Worm (Caenorhabditis elegans) whole organism, L2 larva: ENCODE data around the gene mau-8.

Source experiments
- F13H6.1 ChIP-seq: sonication (generic microtip); optimal IDR thresholded peaks from 2 replicates; lab custom pipeline; 2016; ENCODE audit warnings: missing genetic modification characterization, missing compliant biosample characterization
- Y55F3AM.14 ChIP-seq: fragments of 200-800 bp; sonication (Bioruptor generic); optimal IDR thresholded peaks from 2 replicates; lab custom pipeline; 2018; ENCODE audit warnings: mild to moderate bottlenecking, missing genetic modification characterization, missing compliant biosample characterization
- ZK546.5 ChIP-seq: sonication (generic microtip); optimal IDR thresholded peaks from 2 replicates; lab custom pipeline; 2017; ENCODE audit warnings: missing biosample characterization, missing genetic modification characterization
- alr-1 ChIP-seq: fragments of 150-350 bp; optimal IDR thresholded peaks from 2 replicates; lab custom pipeline; 2014; ENCODE audit warnings: missing biosample characterization, missing genetic modification characterization
- aly-2 ChIP-seq: fragments of 150-350 bp; optimal IDR thresholded peaks from 2 replicates; lab custom pipeline; 2014; ENCODE audit warnings: missing biosample characterization, missing genetic modification characterization
- ama-1 ChIP-seq: fragments of 150-350 bp; optimal IDR thresholded peaks from 2 replicates; lab custom pipeline; 2018; ENCODE audit warnings: inconsistent platforms
- ceh-82 ChIP-seq: fragments of 150-350 bp; optimal IDR thresholded peaks from 2 replicates; lab custom pipeline; 2014; ENCODE audit warnings: missing biosample characterization, missing genetic modification characterization
- crh-2 ChIP-seq: sonication (generic microtip); optimal IDR thresholded peaks from 2 replicates; lab custom pipeline; 2017; ENCODE audit warnings: missing biosample characterization, missing genetic modification characterization
- dmd-4 ChIP-seq: sonication (generic microtip); optimal IDR thresholded peaks from 2 replicates; lab custom pipeline; 2017; ENCODE audit warnings: missing biosample characterization, missing genetic modification characterization
- egl-27 ChIP-seq: sonication (generic microtip); optimal IDR thresholded peaks from 3 replicates; lab custom pipeline; 2017; ENCODE audit warnings: missing biosample characterization, missing genetic modification reagents, missing genetic modification characterization
- elt-3 ChIP-seq: sonication (generic microtip); optimal IDR thresholded peaks from 2 replicates; lab custom pipeline; 2017; ENCODE audit warnings: missing biosample characterization, missing genetic modification characterization
- fos-1 ChIP-seq: fragments of 150-350 bp; optimal IDR thresholded peaks from 2 replicates; lab custom pipeline; 2014; ENCODE audit warnings: missing biosample characterization, missing genetic modification characterization
- gmeb-1 ChIP-seq: fragments of 150-350 bp; optimal IDR thresholded peaks from 2 replicates; lab custom pipeline; 2014; ENCODE audit warnings: missing biosample characterization, missing genetic modification characterization
- lin-11 ChIP-seq: fragments of 150-350 bp; sonication (generic microtip); optimal IDR thresholded peaks from 2 replicates; lab custom pipeline; 2014; ENCODE audit warnings: missing biosample characterization, missing genetic modification characterization, inconsistent platforms, mixed read lengths
- lin-39 ChIP-seq: fragments of 150-350 bp; optimal IDR thresholded peaks from 2 replicates; lab custom pipeline; 2014; ENCODE audit warnings: missing biosample characterization, missing genetic modification reagents, missing genetic modification characterization
- lsy-2 ChIP-seq, 2 experiments: fragments of 150-350 bp in 1 of 2; sonication (generic microtip) in 1 of 2; optimal IDR thresholded peaks; 2 replicates each; lab custom pipeline; 2014 to 2017; ENCODE audit warnings: missing biosample characterization in 2 of 2, missing genetic modification characterization in 2 of 2
- mab-5 ChIP-seq: fragments of 150-350 bp; optimal IDR thresholded peaks from 2 replicates; lab custom pipeline; 2014; ENCODE audit warnings: missing biosample characterization, missing genetic modification characterization
- mbf-1 ChIP-seq: sonication (generic microtip); optimal IDR thresholded peaks from 2 replicates; lab custom pipeline; 2017; ENCODE audit warnings: missing biosample characterization, missing genetic modification characterization
- nhr-10 ChIP-seq: sonication (generic microtip); optimal IDR thresholded peaks from 2 replicates; lab custom pipeline; 2017; ENCODE audit warnings: missing biosample characterization, missing genetic modification characterization
- nhr-11 ChIP-seq: fragments of 150-350 bp; optimal IDR thresholded peaks from 2 replicates; lab custom pipeline; 2014; ENCODE audit warnings: missing biosample characterization, missing genetic modification characterization
- nhr-12 ChIP-seq: fragments of 150-350 bp; optimal IDR thresholded peaks from 2 replicates; lab custom pipeline; 2014; ENCODE audit warnings: missing biosample characterization, missing genetic modification characterization
- nhr-129 ChIP-seq: fragments of 150-350 bp; optimal IDR thresholded peaks from 2 replicates; lab custom pipeline; 2014; ENCODE audit warnings: missing biosample characterization, missing genetic modification characterization
- nhr-21 ChIP-seq: fragments of 150-350 bp; optimal IDR thresholded peaks from 2 replicates; lab custom pipeline; 2014; ENCODE audit warnings: missing biosample characterization, missing genetic modification characterization
- nhr-23 ChIP-seq: fragments of 150-350 bp; optimal IDR thresholded peaks from 2 replicates; lab custom pipeline; 2014; ENCODE audit warnings: missing biosample characterization, missing genetic modification reagents, missing genetic modification characterization
- nhr-237 ChIP-seq: fragments of 150-350 bp; optimal IDR thresholded peaks from 2 replicates; lab custom pipeline; 2014; ENCODE audit warnings: missing biosample characterization, missing genetic modification characterization
- nhr-25 ChIP-seq: fragments of 150-350 bp; sonication (generic microtip); optimal IDR thresholded peaks from 3 replicates; lab custom pipeline; 2014; ENCODE audit warnings: missing biosample characterization, missing genetic modification characterization
- nhr-6 ChIP-seq: fragments of 150-350 bp; optimal IDR thresholded peaks from 2 replicates; lab custom pipeline; 2014; ENCODE audit warnings: missing biosample characterization, missing genetic modification characterization
- nhr-77 ChIP-seq: fragments of 150-350 bp; optimal IDR thresholded peaks from 2 replicates; lab custom pipeline; 2014; ENCODE audit warnings: missing biosample characterization, missing genetic modification characterization
- peb-1 ChIP-seq: fragments of 150-350 bp; optimal IDR thresholded peaks from 2 replicates; lab custom pipeline; 2014; ENCODE audit warnings: missing biosample characterization, missing genetic modification characterization
- sma-3 ChIP-seq: sonication (generic microtip); optimal IDR thresholded peaks from 2 replicates; lab custom pipeline; 2016; ENCODE audit warnings: missing genetic modification reagents, missing genetic modification characterization, missing compliant biosample characterization
- sma-9 ChIP-seq, 2 experiments: fragments of 150-350 bp in 1 of 2; sonication (generic microtip) in 1 of 2; optimal IDR thresholded peaks; 2 replicates each; lab custom pipeline; 2014 to 2016; ENCODE audit warnings: missing genetic modification characterization in 2 of 2, mild to moderate bottlenecking in 1 of 2, missing biosample characterization in 1 of 2, missing compliant biosample characterization in 1 of 2, missing genetic modification reagents in 1 of 2, moderate library complexity in 1 of 2
- snpc-4 ChIP-seq: fragments of 150-350 bp; optimal IDR thresholded peaks from 2 replicates; lab custom pipeline; 2014; ENCODE audit warnings: missing biosample characterization, missing genetic modification characterization
- unc-39 ChIP-seq: fragments of 150-350 bp; optimal IDR thresholded peaks from 2 replicates; lab custom pipeline; 2014; ENCODE audit warnings: missing biosample characterization, missing genetic modification characterization
- unc-62 ChIP-seq: fragments of 150-350 bp; optimal IDR thresholded peaks from 2 replicates; lab custom pipeline; 2014; ENCODE audit warnings: missing biosample characterization, missing genetic modification reagents, missing genetic modification characterization
- zag-1 ChIP-seq: fragments of 150-350 bp; optimal IDR thresholded peaks from 2 replicates; lab custom pipeline; 2014; ENCODE audit warnings: missing biosample characterization, missing genetic modification characterization
- ztf-1 ChIP-seq: fragments of 200-800 bp; sonication (Bioruptor generic); conservative IDR thresholded peaks from 2 replicates; pipeline ENCODE4 v1.3.6; 2022; ENCODE audit warnings: missing genetic modification characterization, missing compliant biosample characterization
- ztf-11 ChIP-seq: sonication (generic microtip); optimal IDR thresholded peaks from 2 replicates; lab custom pipeline; 2017; ENCODE audit warnings: missing biosample characterization, missing genetic modification characterization
- ztf-4 ChIP-seq: fragments of 150-350 bp; optimal IDR thresholded peaks from 2 replicates; lab custom pipeline; 2014; ENCODE audit warnings: missing biosample characterization, missing genetic modification characterization

Gene mau-8

DNA sequence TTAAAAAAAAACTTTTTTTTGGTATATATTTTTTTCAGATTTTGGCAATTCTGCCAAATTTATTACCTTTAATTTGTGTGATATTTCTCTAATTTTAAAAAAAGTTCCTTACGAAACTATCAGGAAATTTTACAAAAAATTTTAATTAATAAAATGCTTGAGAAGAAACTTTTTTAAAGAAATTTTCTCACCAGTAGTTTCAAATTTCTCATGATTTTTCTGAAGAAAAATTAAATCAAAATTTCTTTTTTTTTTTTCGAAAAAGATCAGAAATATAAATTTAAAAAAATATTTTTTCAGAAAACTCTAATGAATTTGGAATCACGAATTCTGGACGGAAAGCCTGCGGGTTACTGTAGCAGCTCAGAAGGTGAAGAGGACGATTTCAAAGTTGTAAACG is at the start of gene mau-8:
TSS of gene mau-8 (plus strand) at position 301 of the 400 bp plus-strand sequence.
- no peak for TF ChIP-seq nhr-25 (tag; lab: Kevin White, UChicago)
- TF ChIP-seq ceh-82 (tag; lab: Kevin White, UChicago) = no peak
- no peak for TF ChIP-seq nhr-11 (tag; lab: Kevin White, UChicago)
- no peak for TF ChIP-seq nhr-10 (tag; lab: Kevin White, UChicago)
- TF ChIP-seq aly-2 = no peak
- no peak for TF ChIP-seq lsy-2 (tag; optimal IDR thresholded peaks at IDR 0.05; lab: Kevin White, UChicago)
- no peak for TF ChIP-seq ZK546.5 (tag; lab: Kevin White, UChicago)
- no peak for TF ChIP-seq alr-1
- TF ChIP-seq nhr-77 (tag; lab: Kevin White, UChicago) = no peak
- no peak for TF ChIP-seq unc-62 (GFP tag; lab: Kevin White, UChicago)
- no peak for TF ChIP-seq nhr-237
- TF ChIP-seq gmeb-1 (tag; lab: Kevin White, UChicago) = no peak
- no peak for TF ChIP-seq ztf-11 (tag; lab: Kevin White, UChicago)

DNA sequence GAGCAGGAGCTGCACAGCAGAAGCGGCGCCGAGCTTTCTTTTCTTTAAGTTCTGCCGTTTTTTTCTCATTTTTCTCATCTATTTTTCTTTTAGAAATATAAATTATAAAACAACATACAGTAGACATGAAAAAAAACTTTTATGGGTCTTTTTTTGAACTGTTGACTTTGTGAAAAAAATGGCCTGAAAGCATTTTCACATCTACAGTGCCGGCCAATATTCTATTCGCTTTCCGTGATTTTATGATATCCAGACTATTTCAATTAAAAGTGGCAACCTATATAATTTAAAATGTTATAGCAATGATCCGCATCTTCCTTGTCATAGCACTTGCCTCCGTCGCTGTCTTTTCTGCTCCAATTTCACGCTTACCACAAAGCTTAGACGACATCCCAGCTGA is 49.8 kb upstream of the mau-8 start, which contains the start of gene far-6:
TSS of gene far-6 (plus strand) at position 301 of the 400 bp plus-strand sequence.
- TF ChIP-seq nhr-6 (tag; lab: Kevin White, UChicago) (no peak), peb-1 (no peak), ztf-11 (tag; lab: Kevin White, UChicago) (no peak), snpc-4 (tag; lab: Kevin White, UChicago) (no peak), nhr-10 (tag; lab: Kevin White, UChicago) (no peak), zag-1 (tag; lab: Kevin White, UChicago) (no peak)

DNA sequence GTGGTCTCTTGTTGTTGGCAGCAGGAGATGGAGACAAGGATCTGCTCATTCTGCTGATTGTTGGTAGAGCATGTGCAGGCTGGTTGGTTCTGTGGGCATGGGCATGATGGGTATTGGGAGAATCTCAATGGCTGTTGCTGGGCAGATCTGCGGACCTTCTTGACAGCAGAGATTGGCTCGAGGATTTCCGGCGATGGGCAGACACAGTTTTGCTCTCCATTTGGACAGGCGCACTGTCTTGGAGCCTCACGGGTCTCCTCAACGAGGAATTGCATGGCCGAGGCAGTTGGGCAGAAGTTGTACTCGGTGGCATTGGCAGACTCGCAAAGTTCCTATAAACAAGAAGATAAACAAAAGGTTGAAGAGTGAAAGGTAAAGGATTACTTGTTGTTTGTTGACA is 47.3 kb upstream of the mau-8 start:
- TF ChIP-seq nhr-21 (no peak), nhr-12 (no peak), mbf-1 (no peak), ZK546.5 (tag; lab: Kevin White, UChicago) (no peak), elt-3 (no peak), alr-1 (no peak), nhr-129 (no peak), crh-2 (tag; lab: Kevin White, UChicago) (no peak), ztf-1 (GFP tag; lab: Robert Waterston, UW) (no peak), lin-39 (tag; lab: Kevin White, UChicago) (no peak)

DNA sequence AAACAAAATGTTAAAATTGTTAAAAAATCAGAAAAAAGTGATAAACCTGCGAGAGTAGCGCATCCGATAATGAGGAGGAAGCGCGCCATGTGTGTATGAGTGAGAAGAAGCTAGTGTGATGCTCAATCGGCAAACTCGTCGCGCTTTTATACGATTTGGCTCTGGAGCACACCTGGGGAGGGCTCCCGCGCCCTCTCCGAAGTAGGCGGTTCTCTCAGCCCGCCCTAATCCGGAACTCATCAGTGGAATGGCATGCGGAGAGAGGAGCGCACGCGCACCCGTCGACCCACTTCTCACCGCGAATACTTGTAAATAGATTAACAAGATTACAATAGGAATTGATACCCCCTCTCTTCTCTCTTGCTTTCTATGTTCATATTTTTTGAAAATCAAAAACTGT is 46.5 kb upstream of the mau-8 start, which contains the start of gene pqn-74:
TSS of gene pqn-74 (minus strand) at position 122 of the 400 bp plus-strand sequence.
- no peak for TF ChIP-seq mab-5 (tag; lab: Kevin White, UChicago)

DNA sequence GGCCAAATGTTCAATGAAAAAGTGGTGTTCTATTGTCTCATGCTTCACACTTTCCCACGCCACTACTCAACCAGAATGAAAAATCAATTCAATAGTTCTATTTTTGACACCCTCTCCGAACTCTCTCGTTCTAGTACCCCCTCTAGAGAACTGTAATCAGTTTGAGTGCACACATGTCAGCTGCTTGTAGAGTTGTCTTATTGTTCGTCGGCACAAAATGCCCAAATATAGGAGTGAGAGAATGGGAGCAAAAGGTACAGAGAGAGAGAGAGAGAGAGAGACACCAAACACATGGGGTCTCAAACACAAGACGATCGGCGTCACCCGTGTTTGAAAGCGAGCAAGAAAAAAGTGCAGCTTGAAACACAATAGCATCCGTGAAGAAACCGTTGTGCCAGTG is 43.5 kb upstream of the mau-8 start:
- no peak for TF ChIP-seq ztf-4 (tag; lab: Kevin White, UChicago)
- peak; percentile 23 for TF ChIP-seq F13H6.1 (tag; lab: Kevin White, UChicago)
- TF ChIP-seq ama-1 (lab: Kevin White, UChicago) = no peak
- peak; percentile 27 for TF ChIP-seq fos-1 (tag; lab: Kevin White, UChicago)
- no peak for TF ChIP-seq ceh-82 (tag; lab: Kevin White, UChicago)
- peak; percentile 53 for TF ChIP-seq nhr-129
- peak; percentile 34 for TF ChIP-seq sma-9 (GFP tag; optimal IDR thresholded peaks at IDR 0.05; lab: Kevin White, UChicago)
- TF ChIP-seq sma-9 (tag; optimal IDR thresholded peaks at IDR 0.05; lab: Kevin White, UChicago) = no peak
- TF ChIP-seq, all 48 proteins: peak for 4

ce11 chrIV:13342555-13342954 is 35.3 kb upstream of the mau-8 start, which contains the start of gene W02A2.5:
Gene W02A2.5, plus strand, starts transcription at chrIV:13342855.
- TF ChIP-seq unc-39 (no peak), Y55F3AM.14 (GFP tag; lab: Kevin White, UChicago) (no peak), ztf-11 (tag; lab: Kevin White, UChicago) (no peak), sma-3 (no peak), nhr-12 (no peak), egl-27 (tag; lab: Kevin White, UChicago) (no peak), ztf-4 (tag; lab: Kevin White, UChicago) (no peak), lsy-2 (tag; optimal IDR thresholded peaks at IDR 0.05; lab: Kevin White, UChicago) (no peak), ama-1 (lab: Kevin White, UChicago) (no peak), lin-11 (tag; lab: Kevin White, UChicago) (no peak), fos-1 (tag; lab: Kevin White, UChicago) (no peak), gmeb-1 (tag; lab: Kevin White, UChicago) (no peak), ceh-82 (tag; lab: Kevin White, UChicago) (no peak), dmd-4 (tag; lab: Kevin White, UChicago) (no peak), nhr-237 (no peak), nhr-21 (no peak), nhr-23 (tag; lab: Kevin White, UChicago) (no peak), crh-2 (tag; lab: Kevin White, UChicago) (no peak)
- TF ChIP-seq, all 48 proteins: peak for 0
